Worm (Caenorhabditis elegans): ENCODE measurements around the gene F09E5.12.

DNA sequence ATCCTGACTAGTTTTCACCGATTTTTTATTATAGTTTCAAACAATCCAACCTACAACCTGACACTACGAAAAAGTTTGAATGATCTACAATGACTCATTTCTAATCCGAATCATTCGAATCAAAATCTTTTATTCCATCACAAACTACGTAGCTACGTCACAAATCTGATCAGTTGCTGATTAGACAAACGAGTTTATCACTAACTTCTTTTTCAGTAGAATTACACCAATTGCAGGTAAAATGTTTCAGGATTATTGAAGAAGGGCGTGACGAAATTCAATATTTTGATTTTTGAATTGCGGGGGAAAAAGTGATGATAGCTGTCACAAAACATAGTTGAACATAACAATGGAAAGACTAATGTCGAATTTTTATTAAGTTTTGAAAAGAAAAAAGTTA is 29.0 kb downstream of the F09E5.12 start:
- TF ChIP-seq pes-1 (GFP tag; IDR thresholded peaks at IDR 0.05) (no peak), scrt-1 (GFP tag; IDR thresholded peaks at IDR 0.05) (no peak), F13C5.2 (tag; optimal IDR thresholded peaks at IDR 0.05) (no peak), tra-4 (tag; optimal IDR thresholded peaks at IDR 0.05) (no peak)

Data from whole organism, early embryonic.